Fruit fly (Drosophila melanogaster) whole organism, embryonic: ENCODE data around the gene CG32971.
A peak's percentile ranks its signal among the peaks of the same experiment; 100 is the strongest.

Experiments used
- Antp ChIP-seq: fragments of 200-800 bp; sonication (Bioruptor generic); optimal IDR thresholded peaks from 3 replicates; lab custom pipeline; 2016; ENCODE audit warnings: missing biosample characterization, missing genetic modification characterization
- Asciz ChIP-seq: fragments of 200-800 bp; sonication (Bioruptor generic); optimal IDR thresholded peaks from 2 replicates; lab custom pipeline; 2017; ENCODE audit warnings: missing biosample characterization, mild to moderate bottlenecking, missing genetic modification characterization, missing genetic modification reagents
- Blimp-1 ChIP-seq: fragments of 200-800 bp; sonication (Bioruptor generic); optimal IDR thresholded peaks from 3 replicates; lab custom pipeline; 2018; ENCODE audit warnings: missing biosample characterization, missing genetic modification characterization, mild to moderate bottlenecking, moderate library complexity, missing genetic modification reagents
- BtbVII ChIP-seq: fragments of 200-800 bp; sonication (Bioruptor generic); optimal IDR thresholded peaks from 3 replicates; lab custom pipeline; 2017; ENCODE audit warnings: missing biosample characterization, mild to moderate bottlenecking, missing genetic modification characterization
- CG11504 ChIP-seq: fragments of 200-800 bp; sonication (Bioruptor generic); optimal IDR thresholded peaks from 3 replicates; lab custom pipeline; 2019; ENCODE audit warnings: missing biosample characterization, mild to moderate bottlenecking, missing genetic modification characterization, moderate library complexity
- CG12942 ChIP-seq: fragments of 200-800 bp; sonication (Bioruptor generic); optimal IDR thresholded peaks from 3 replicates; lab custom pipeline; 2016; ENCODE audit warnings: missing biosample characterization, missing genetic modification characterization
- CG14710 ChIP-seq: fragments of 200-800 bp; sonication (Bioruptor generic); optimal IDR thresholded peaks from 3 replicates; lab custom pipeline; 2019; ENCODE audit warnings: missing biosample characterization, mild to moderate bottlenecking, missing genetic modification characterization, moderate library complexity
- CG15479 ChIP-seq: fragments of 200-800 bp; sonication (Bioruptor generic); optimal IDR thresholded peaks from 3 replicates; lab custom pipeline; 2019; ENCODE audit warnings: missing biosample characterization, mild to moderate bottlenecking, missing genetic modification characterization, moderate library complexity
- CG15696 ChIP-seq: fragments of 200-800 bp; sonication (Bioruptor generic); optimal IDR thresholded peaks from 2 replicates; lab custom pipeline; 2019; ENCODE audit warnings: missing biosample characterization, mild to moderate bottlenecking, missing genetic modification characterization, moderate library complexity
- CG2678 ChIP-seq: fragments of 200-800 bp; sonication (Bioruptor generic); optimal IDR thresholded peaks from 3 replicates; lab custom pipeline; 2019; ENCODE audit warnings: missing biosample characterization, mild to moderate bottlenecking, missing genetic modification characterization, moderate library complexity
- CG33557 ChIP-seq: fragments of 200-800 bp; sonication (Bioruptor generic); optimal IDR thresholded peaks from 2 replicates; lab custom pipeline; 2019; ENCODE audit warnings: missing biosample characterization, mild to moderate bottlenecking, missing genetic modification characterization, moderate library complexity
- CG34376 ChIP-seq: fragments of 200-800 bp; sonication (Bioruptor generic); optimal IDR thresholded peaks from 2 replicates; lab custom pipeline; 2018; ENCODE audit warnings: missing biosample characterization, mild to moderate bottlenecking, missing genetic modification characterization
- CG3847 ChIP-seq: fragments of 200-800 bp; sonication (Bioruptor generic); IDR thresholded peaks from 2 replicates; pipeline ENCODE4 v1.3.6; 2022; ENCODE audit warnings: missing biosample characterization, missing genetic modification characterization
- CG4360 ChIP-seq: fragments of 200-800 bp; sonication (Bioruptor generic); IDR thresholded peaks from 2 replicates; pipeline ENCODE4 v1.3.6; 2022; ENCODE audit warnings: missing biosample characterization, missing genetic modification characterization
- CG7745 ChIP-seq: fragments of 200-800 bp; sonication (Bioruptor generic); optimal IDR thresholded peaks from 2 replicates; lab custom pipeline; 2018; ENCODE audit warnings: missing biosample characterization, mild to moderate bottlenecking, missing genetic modification characterization, moderate library complexity
- CG7987 ChIP-seq: fragments of 200-800 bp; sonication (Bioruptor generic); optimal IDR thresholded peaks from 2 replicates; lab custom pipeline; 2018; ENCODE audit warnings: missing biosample characterization, mild to moderate bottlenecking, missing genetic modification characterization, moderate library complexity
- CrebB ChIP-seq: fragments of 200-800 bp; sonication (Bioruptor generic); optimal IDR thresholded peaks from 3 replicates; lab custom pipeline; 2018; ENCODE audit warnings: missing biosample characterization, mild to moderate bottlenecking, missing genetic modification characterization
- Elba2 ChIP-seq: fragments of 200-800 bp; sonication (Bioruptor generic); optimal IDR thresholded peaks from 3 replicates; lab custom pipeline; 2016; ENCODE audit warnings: missing biosample characterization, missing genetic modification characterization
- HHEX ChIP-seq: fragments of 200-800 bp; sonication (Bioruptor generic); optimal IDR thresholded peaks from 3 replicates; lab custom pipeline; 2017; ENCODE audit warnings: missing biosample characterization, mild to moderate bottlenecking, missing genetic modification characterization, missing genetic modification reagents
- Hey ChIP-seq: fragments of 200-800 bp; sonication (Bioruptor generic); optimal IDR thresholded peaks from 3 replicates; lab custom pipeline; 2018; ENCODE audit warnings: missing biosample characterization, mild to moderate bottlenecking, missing genetic modification characterization
- Hmr ChIP-seq: fragments of 200-800 bp; sonication (Bioruptor generic); optimal IDR thresholded peaks from 3 replicates; lab custom pipeline; 2017; ENCODE audit warnings: mild to moderate bottlenecking, missing biosample characterization, missing genetic modification reagents, missing genetic modification characterization
- Kr ChIP-seq: fragments of 200-800 bp; sonication (Bioruptor generic); optimal IDR thresholded peaks from 2 replicates; lab custom pipeline; 2017; ENCODE audit warnings: missing biosample characterization, mild to moderate bottlenecking, missing genetic modification characterization
- Mad ChIP-seq: fragments of 200-800 bp; sonication (Bioruptor generic); optimal IDR thresholded peaks from 2 replicates; lab custom pipeline; 2016; ENCODE audit warnings: missing biosample characterization, missing genetic modification characterization
- Max ChIP-seq: fragments of 200-800 bp; sonication (Bioruptor generic); optimal IDR thresholded peaks from 2 replicates; lab custom pipeline; 2016; ENCODE audit warnings: missing biosample characterization, mild to moderate bottlenecking, missing genetic modification characterization
- Spps ChIP-seq: fragments of 200-800 bp; sonication (Bioruptor generic); optimal IDR thresholded peaks from 2 replicates; lab custom pipeline; 2018; ENCODE audit warnings: missing biosample characterization, mild to moderate bottlenecking, missing genetic modification characterization
- Sry-δ ChIP-seq: fragments of 200-800 bp; sonication (Bioruptor generic); optimal IDR thresholded peaks from 2 replicates; lab custom pipeline; 2016; ENCODE audit warnings: missing biosample characterization, missing genetic modification characterization
- Usf ChIP-seq: fragments of 200-800 bp; sonication (Bioruptor generic); optimal IDR thresholded peaks from 2 replicates; lab custom pipeline; 2017; ENCODE audit warnings: missing genotype, missing biosample characterization, missing genetic modification characterization
- ap ChIP-seq: fragments of 200-800 bp; sonication (Bioruptor generic); IDR thresholded peaks from 2 replicates; pipeline ENCODE4 v1.3.6; 2022; ENCODE audit warnings: missing biosample characterization, missing genetic modification characterization
- bigmax ChIP-seq: fragments of 200-800 bp; sonication (Bioruptor generic); optimal IDR thresholded peaks from 2 replicates; lab custom pipeline; 2018; ENCODE audit warnings: missing biosample characterization, mild to moderate bottlenecking, missing genetic modification characterization
- cad ChIP-seq: fragments of >200 bp; optimal IDR thresholded peaks from 2 replicates; lab custom pipeline; 2017; ENCODE audit warnings: missing biosample characterization, missing genetic modification characterization
- crc ChIP-seq: fragments of 200-800 bp; sonication (Bioruptor generic); optimal IDR thresholded peaks from 2 replicates; lab custom pipeline; 2016; ENCODE audit warnings: missing biosample characterization, missing genetic modification characterization
- dmrt11E ChIP-seq: fragments of 200-800 bp; sonication (Bioruptor generic); optimal IDR thresholded peaks from 3 replicates; lab custom pipeline; 2018; ENCODE audit warnings: missing biosample characterization, mild to moderate bottlenecking, missing genetic modification characterization, moderate library complexity
- ems ChIP-seq: fragments of 200-800 bp; sonication (Bioruptor generic); optimal IDR thresholded peaks from 3 replicates; lab custom pipeline; 2016; ENCODE audit warnings: missing biosample characterization, missing genetic modification characterization
- esg ChIP-seq: fragments of 200-800 bp; sonication (Bioruptor generic); conservative IDR thresholded peaks from 2 replicates; pipeline ENCODE4 v1.3.6; 2022; ENCODE audit warnings: missing biosample characterization, missing genetic modification characterization
- exex ChIP-seq: fragments of 200-800 bp; sonication (Bioruptor generic); optimal IDR thresholded peaks from 4 replicates; lab custom pipeline; 2018; ENCODE audit warnings: missing biosample characterization, mild to moderate bottlenecking, missing genetic modification characterization, moderate library complexity
- fd3F ChIP-seq: fragments of 200-800 bp; sonication (Bioruptor generic); optimal IDR thresholded peaks from 2 replicates; lab custom pipeline; 2018; ENCODE audit warnings: missing biosample characterization, mild to moderate bottlenecking, missing genetic modification characterization, moderate library complexity
- gcm ChIP-seq: fragments of 200-800 bp; sonication (Bioruptor generic); optimal IDR thresholded peaks from 2 replicates; lab custom pipeline; 2019; ENCODE audit warnings: missing biosample characterization, mild to moderate bottlenecking, missing genetic modification characterization, moderate library complexity
- gem ChIP-seq: fragments of 200-800 bp; sonication (Bioruptor generic); optimal IDR thresholded peaks from 2 replicates; lab custom pipeline; 2019; ENCODE audit warnings: missing biosample characterization, mild to moderate bottlenecking, missing genetic modification characterization, moderate library complexity
- gsb-n ChIP-seq: fragments of 200-800 bp; sonication (Bioruptor generic); optimal IDR thresholded peaks from 3 replicates; lab custom pipeline; 2018; ENCODE audit warnings: missing biosample characterization, mild to moderate bottlenecking, missing genetic modification characterization
- org-1 ChIP-seq: fragments of 200-800 bp; sonication (Bioruptor generic); optimal IDR thresholded peaks from 2 replicates; lab custom pipeline; 2017; ENCODE audit warnings: missing biosample characterization, missing genetic modification characterization
- otp ChIP-seq: fragments of 200-800 bp; sonication (Bioruptor generic); IDR thresholded peaks from 3 replicates; pipeline ENCODE4, ENCODE4 v1.3.6; 2022; ENCODE audit warnings: missing biosample characterization, missing genetic modification characterization
- sd ChIP-seq: fragments of 200-800 bp; sonication (Bioruptor generic); optimal IDR thresholded peaks from 3 replicates; lab custom pipeline; 2018; ENCODE audit warnings: missing biosample characterization, mild to moderate bottlenecking, missing genetic modification characterization, moderate library complexity
- sens-2 ChIP-seq: fragments of 200-800 bp; sonication (Bioruptor generic); IDR thresholded peaks from 2 replicates; pipeline ENCODE4 v1.3.6; 2022; ENCODE audit warnings: missing biosample characterization, missing genetic modification characterization
- sug ChIP-seq: fragments of 200-800 bp; optimal IDR thresholded peaks from 2 replicates; lab custom pipeline; 2019; ENCODE audit warnings: missing biosample characterization, mild to moderate bottlenecking, missing genetic modification characterization, moderate library complexity
- ttk ChIP-seq: fragments of 200-800 bp; sonication (Bioruptor generic); IDR thresholded peaks from 2 replicates; pipeline ENCODE4 v2.1.2; 2022; ENCODE audit warnings: missing biosample characterization, missing genetic modification characterization
- twi ChIP-seq: fragments of 200-800 bp; optimal IDR thresholded peaks from 2 replicates; lab custom pipeline; 2019; ENCODE audit warnings: missing biosample characterization, mild to moderate bottlenecking, missing genetic modification characterization, moderate library complexity
- vfl ChIP-seq: fragments of 200-800 bp; sonication (Bioruptor generic); optimal IDR thresholded peaks from 2 replicates; lab custom pipeline; 2016; ENCODE audit warnings: missing biosample characterization, missing genetic modification characterization
- zfh2 ChIP-seq: fragments of 200-800 bp; sonication (Bioruptor generic); optimal IDR thresholded peaks from 2 replicates; lab custom pipeline; 2016; ENCODE audit warnings: missing biosample characterization, missing genetic modification characterization

CG32971 gene

dm6 chr2L:14230538-14230937, 44.1 kb upstream of the CG32971 start (continued):
- TF ChIP-seq gem (tag; lab: Kevin White, UChicago) (peak; percentile 4), Antp (GFP tag; lab: Kevin White, UChicago) (no peak), gsb-n (tag; lab: Kevin White, UChicago) (peak; percentile 23), CG4360 (GFP tag; lab: Robert Waterston, UW) (no peak), CG34376 (GFP tag; lab: Kevin White, UChicago) (peak; percentile 41), CG7987 (peak; percentile 2), otp (GFP tag; lab: Robert Waterston, UW) (no peak), twi (tag; lab: Kevin White, UChicago) (peak; percentile 77), Mad (GFP tag; lab: Kevin White, UChicago) (no peak), CG14710 (tag; lab: Kevin White, UChicago) (no peak), HHEX (GFP tag; lab: Kevin White, UChicago) (peak; percentile 5), Asciz (GFP tag; lab: Kevin White, UChicago) (no peak), Spps (no peak), CG15696 (tag; lab: Kevin White, UChicago) (peak; percentile 16), CG15479 (GFP tag; lab: Kevin White, UChicago) (no peak), ems (GFP tag; lab: Kevin White, UChicago) (no peak), dmrt11E (tag; lab: Kevin White, UChicago) (peak; percentile 33), CG12942 (GFP tag; lab: Kevin White, UChicago) (no peak), CG3847 (GFP tag; lab: Robert Waterston, UW) (no peak), Hey (no peak), BtbVII (peak; percentile 68), ap (no peak), org-1 (GFP tag; lab: Kevin White, UChicago) (no peak), Kr (GFP tag; lab: Kevin White, UChicago) (peak; percentile 52), CG7745 (tag; lab: Kevin White, UChicago) (peak; percentile 50), sens-2 (peak; percentile 35; the same call in 1 of the 2 replicates), esg (GFP tag; lab: Robert Waterston, UW) (no peak), Elba2 (GFP tag; lab: Kevin White, UChicago) (no peak), Hmr (GFP tag; lab: Kevin White, UChicago) (peak; percentile 26), CG33557 (GFP tag; lab: Kevin White, UChicago) (peak; percentile 27), ttk (GFP tag; lab: Robert Waterston, UW) (no peak), bigmax (no peak), CG11504 (no peak), gcm (GFP tag; lab: Kevin White, UChicago) (no peak), exex (tag; lab: Kevin White, UChicago) (peak; percentile 73), Max (no peak), Usf (GFP tag; lab: Kevin White, UChicago) (no peak), CG2678 (tag; lab: Kevin White, UChicago) (peak; percentile 3), fd3F (GFP tag; lab: Kevin White, UChicago) (no peak), sug (tag; lab: Kevin White, UChicago) (peak; percentile 45), zfh2 (no peak), Blimp-1 (GFP tag; lab: Kevin White, UChicago) (no peak), vfl (no peak), Sry-δ (GFP tag; lab: Kevin White, UChicago) (no peak), crc (GFP tag; lab: Kevin White, UChicago) (no peak), CrebB (tag; lab: Kevin White, UChicago) (no peak), cad (GFP tag; lab: Kevin White, UChicago) (no peak), sd (peak; percentile 79)
